Worm (Caenorhabditis elegans): ENCODE measurements around the gene ZK892.5.

Gene ZK892.5

DNA sequence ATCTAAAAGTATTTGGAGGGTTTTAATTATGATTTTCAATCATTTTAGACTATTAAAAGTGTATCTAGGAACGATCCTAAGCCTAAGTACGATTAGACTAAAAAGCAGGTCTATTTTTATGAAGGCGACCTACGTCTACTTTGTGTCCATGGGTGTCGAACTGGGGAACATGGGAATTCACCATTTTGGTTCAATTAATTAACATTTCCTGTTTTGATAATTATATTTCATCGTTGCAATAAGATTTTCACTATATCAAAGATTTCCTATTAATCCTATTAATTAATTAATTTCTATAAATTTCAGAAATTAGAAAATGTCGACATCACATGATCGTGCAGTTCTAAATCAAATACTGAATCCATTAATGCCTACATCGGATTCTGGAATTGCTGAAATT lies 21.9 kb downstream of the ZK892.5 start, which contains the start of gene ttc-36:
TSS of gene ttc-36 (plus strand) at position 301 of the 400 bp plus-strand sequence.
- no peak for TF ChIP-seq lin-32 (GFP tag; optimal IDR thresholded peaks at IDR 0.05)

- TF ChIP-seq sptf-1 (tag; optimal IDR thresholded peaks at IDR 0.05), result peak; percentile 71
- peak; percentile 48 for TF ChIP-seq ceh-83 (GFP tag; optimal IDR thresholded peaks at IDR 0.05)
- TF ChIP-seq mep-1 (tag; optimal IDR thresholded peaks at IDR 0.05), result peak; percentile 59
- peak; percentile 35 for TF ChIP-seq nhr-237 (tag; optimal IDR thresholded peaks at IDR 0.05)
- peak; percentile 60 for TF ChIP-seq lsy-2 (tag; optimal IDR thresholded peaks at IDR 0.05)
- peak; percentile 59 for TF ChIP-seq ces-1 (GFP tag; optimal IDR thresholded peaks at IDR 0.05)
- TF ChIP-seq drap-1 (GFP tag; optimal IDR thresholded peaks at IDR 0.05), result peak; percentile 46
- TF ChIP-seq lin-13 (tag; optimal IDR thresholded peaks at IDR 0.05), result peak; percentile 40
- peak; percentile 63 for TF ChIP-seq pha-4 (tag; optimal IDR thresholded peaks at IDR 0.05)
- TF ChIP-seq cnd-1 (tag; optimal IDR thresholded peaks at IDR 0.05), result peak; percentile 23
Measured at ce11 chrII:10033163-10033871, 25.3 kb downstream of the ZK892.5 start, which contains the start of gene mtcu-2. Gene mtcu-2 (minus strand): TSS chrII:10033213.

- TF ChIP-seq pha-4 (tag; optimal IDR thresholded peaks at IDR 0.05), result no peak
- TF ChIP-seq elt-3 (tag; optimal IDR thresholded peaks at IDR 0.05), result no peak
- no peak for TF ChIP-seq nhr-237 (tag; optimal IDR thresholded peaks at IDR 0.05)
- no peak for TF ChIP-seq bed-3 (GFP tag; optimal IDR thresholded peaks at IDR 0.05)
- no peak for TF ChIP-seq drap-1 (GFP tag; optimal IDR thresholded peaks at IDR 0.05)
- no peak for TF ChIP-seq lin-32 (GFP tag; optimal IDR thresholded peaks at IDR 0.05)
- TF ChIP-seq ham-2 (GFP tag; optimal IDR thresholded peaks at IDR 0.05), result no peak
- TF ChIP-seq nhr-2 (tag; optimal IDR thresholded peaks at IDR 0.05), result no peak
- no peak for TF ChIP-seq nhr-28 (tag; optimal IDR thresholded peaks at IDR 0.05)
- no peak for TF ChIP-seq nhr-76 (tag; optimal IDR thresholded peaks at IDR 0.05)
- no peak for TF ChIP-seq blmp-1 (tag; optimal IDR thresholded peaks at IDR 0.05)
- no peak for TF ChIP-seq unc-39 (tag; optimal IDR thresholded peaks at IDR 0.05)
- TF ChIP-seq mls-2 (tag; optimal IDR thresholded peaks at IDR 0.05), result no peak
- no peak for TF ChIP-seq mep-1 (tag; optimal IDR thresholded peaks at IDR 0.05)
- no peak for TF ChIP-seq unc-120 (tag; optimal IDR thresholded peaks at IDR 0.05; ENCODE audit: poor library complexity, severe bottlenecking)
Measured at ce11 chrII:10035425-10035824, 27.4 kb downstream of the ZK892.5 start.

DNA sequence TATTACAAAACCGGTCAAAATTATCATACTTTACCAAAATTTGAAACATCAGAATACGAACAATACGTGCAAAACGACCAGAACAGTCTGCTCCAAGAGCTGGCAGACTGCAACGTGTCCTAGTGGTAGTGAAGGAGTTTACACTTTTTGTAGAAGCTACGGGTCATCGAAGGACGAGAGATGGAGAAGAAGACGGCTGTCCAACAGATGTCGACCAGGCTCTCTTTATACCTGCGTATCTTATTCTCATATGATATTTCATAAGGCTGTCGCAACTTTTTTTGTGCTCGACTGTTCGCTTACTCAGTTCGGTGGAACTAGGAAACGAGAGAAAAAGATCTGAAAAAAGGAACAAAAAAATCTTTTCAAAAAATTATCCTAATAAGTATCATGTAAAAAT lies 31.8 kb downstream of the ZK892.5 start, which contains the start of gene let-268:
TSS of gene let-268 (minus strand) at position 182 of the 400 bp plus-strand sequence.
- TF ChIP-seq tbx-8 (GFP tag; optimal IDR thresholded peaks at IDR 0.05), result no peak
- no peak for TF ChIP-seq lin-13 (tag; optimal IDR thresholded peaks at IDR 0.05)
- TF ChIP-seq snpc-4 (tag; optimal IDR thresholded peaks at IDR 0.05), result no peak
- TF ChIP-seq hlh-1 (tag; optimal IDR thresholded peaks at IDR 0.05), result peak; percentile 99
- TF ChIP-seq nhr-2 (tag; optimal IDR thresholded peaks at IDR 0.05), result no peak
- TF ChIP-seq drap-1 (GFP tag; optimal IDR thresholded peaks at IDR 0.05), result no peak

DNA sequence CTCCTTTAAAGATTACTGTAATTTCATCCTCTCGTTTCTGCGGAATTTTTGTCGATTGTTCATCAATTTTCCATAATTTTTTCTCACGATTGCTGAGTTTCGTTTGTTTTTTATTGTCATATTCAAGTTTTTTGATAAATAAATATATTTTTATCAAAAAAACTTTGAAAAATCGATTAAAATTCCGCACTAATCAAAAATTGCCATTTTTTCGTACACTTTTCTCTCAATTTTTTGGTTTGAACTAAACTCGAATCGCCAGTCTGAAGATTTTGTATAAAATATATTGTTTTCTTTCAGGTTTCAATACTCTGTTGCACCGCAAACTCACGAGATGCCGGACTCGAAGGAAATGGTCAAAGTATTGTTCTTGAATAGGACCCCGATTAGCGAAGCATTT lies 32.8 kb downstream of the ZK892.5 start, which contains the start of gene ogr-2:
TSS of gene ogr-2 (plus strand) at position 301 of the 400 bp plus-strand sequence.
- no peak for TF ChIP-seq nhr-76 (tag; optimal IDR thresholded peaks at IDR 0.05)
- no peak for TF ChIP-seq sem-2 (GFP tag; optimal IDR thresholded peaks at IDR 0.05)
- TF ChIP-seq nhr-28 (tag; optimal IDR thresholded peaks at IDR 0.05), result no peak
- TF ChIP-seq flh-1 (GFP tag; optimal IDR thresholded peaks at IDR 0.05), result no peak
- no peak for TF ChIP-seq sptf-1 (tag; optimal IDR thresholded peaks at IDR 0.05)

- TF ChIP-seq lsy-2 (tag; optimal IDR thresholded peaks at IDR 0.05) (peak; percentile 37), blmp-1 (tag; optimal IDR thresholded peaks at IDR 0.05) (no peak), mls-2 (tag; optimal IDR thresholded peaks at IDR 0.05) (no peak), nhr-76 (tag; optimal IDR thresholded peaks at IDR 0.05) (no peak), M03D4.4 (tag; optimal IDR thresholded peaks at IDR 0.05) (no peak), cnd-1 (tag; optimal IDR thresholded peaks at IDR 0.05) (no peak), hlh-1 (tag; optimal IDR thresholded peaks at IDR 0.05) (no peak), unc-39 (tag; optimal IDR thresholded peaks at IDR 0.05) (no peak), ces-1 (GFP tag; optimal IDR thresholded peaks at IDR 0.05) (no peak), sptf-1 (tag; optimal IDR thresholded peaks at IDR 0.05) (no peak), lin-13 (tag; optimal IDR thresholded peaks at IDR 0.05) (peak; percentile 23), ham-2 (GFP tag; optimal IDR thresholded peaks at IDR 0.05) (no peak), elt-3 (tag; optimal IDR thresholded peaks at IDR 0.05) (no peak), mep-1 (tag; optimal IDR thresholded peaks at IDR 0.05) (peak; percentile 47), pha-4 (tag; optimal IDR thresholded peaks at IDR 0.05) (peak; percentile 54)
Measured at ce11 chrII:10044961-10045360, 36.9 kb downstream of the ZK892.5 start, which contains the start of the genes F52H3.11 and bath-38. Gene F52H3.11 (minus strand): TSS chrII:10045163. Gene bath-38 (minus strand): TSS chrII:10045270.

Measured in whole organism, mixed stage, embryonic.